Fruit fly (Drosophila melanogaster): ENCODE data around the gene Boh2.
A peak's percentile ranks its signal among the peaks of the same experiment; 100 is the strongest.

The Boh2 gene

DNA sequence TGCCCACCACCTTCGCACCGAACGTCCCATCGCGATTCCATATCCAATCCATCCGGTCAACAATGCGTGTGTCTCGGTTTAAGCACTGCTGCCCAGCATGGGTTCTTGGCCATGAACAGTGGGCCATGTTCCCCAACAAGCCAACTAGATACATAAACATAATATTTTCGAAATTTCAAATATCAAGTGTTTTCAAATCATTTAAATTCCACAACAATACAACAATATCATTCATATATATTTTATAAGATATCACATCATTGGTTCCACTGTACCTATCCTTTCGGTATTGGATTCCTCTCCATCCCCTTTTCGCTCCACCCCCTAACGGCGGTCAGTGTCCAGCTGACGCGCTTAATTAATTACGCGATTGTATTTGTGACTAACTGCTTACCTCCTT lies 43.2 kb downstream of the Boh2 start (continued):
- TF ChIP-seq Meics (GFP tag; optimal IDR thresholded peaks at IDR 0.05) (no peak), CG14965 (GFP tag; optimal IDR thresholded peaks at IDR 0.05; ENCODE audit: borderline replicate concordance) (no peak), CG4854 (GFP tag; optimal IDR thresholded peaks at IDR 0.05) (no peak), CG13287 (GFP tag; IDR thresholded peaks at IDR 0.05; ENCODE audit: partially characterized antibody) (no peak), unc-4 (GFP tag; IDR thresholded peaks at IDR 0.05; ENCODE audit: partially characterized antibody) (no peak), nerfin-1 (tag; optimal IDR thresholded peaks at IDR 0.05) (no peak), z (GFP tag; IDR thresholded peaks at IDR 0.05) (0 out of 3 replicates have a peak, but pooled peaks have one; percentile 36), MESR4 (GFP tag; optimal IDR thresholded peaks at IDR 0.05) (no peak), CG16813 (GFP tag; IDR thresholded peaks at IDR 0.05; ENCODE audit: partially characterized antibody) (no peak), CG1233 (GFP tag; optimal IDR thresholded peaks at IDR 0.05) (no peak), scrt (GFP tag; optimal IDR thresholded peaks at IDR 0.05) (no peak), ken (GFP tag; IDR thresholded peaks at IDR 0.05) (no peak), CG14014 (GFP tag; IDR thresholded peaks at IDR 0.05) (no peak), Myb (GFP tag; optimal IDR thresholded peaks at IDR 0.05) (no peak), prd (optimal IDR thresholded peaks at IDR 0.05) (no peak), prd (GFP tag; IDR thresholded peaks at IDR 0.05) (peak; percentile 63), onecut (GFP tag; IDR thresholded peaks at IDR 0.05) (peak; percentile 12; the same call in 1 of the 2 replicates), CG1602 (GFP tag; optimal IDR thresholded peaks at IDR 0.05) (no peak), dimm (GFP tag; IDR thresholded peaks at IDR 0.05) (no peak), CG9932 (GFP tag; IDR thresholded peaks at IDR 0.05) (no peak), ap (GFP tag; IDR thresholded peaks at IDR 0.05) (no peak), corto (GFP tag; optimal IDR thresholded peaks at IDR 0.05) (peak; percentile 61), CG15073 (GFP tag; optimal IDR thresholded peaks at IDR 0.05) (no peak), dm (GFP tag; optimal IDR thresholded peaks at IDR 0.05) (no peak), Dp (GFP tag; optimal IDR thresholded peaks at IDR 0.05) (no peak), CG18764 (GFP tag; optimal IDR thresholded peaks at IDR 0.05) (no peak), CG8089 (GFP tag; optimal IDR thresholded peaks at IDR 0.05) (no peak), Eip74EF (GFP tag; optimal IDR thresholded peaks at IDR 0.05) (no peak), kah (GFP tag; optimal IDR thresholded peaks at IDR 0.05) (no peak), bowl (GFP tag; IDR thresholded peaks at IDR 0.05) (no peak), HLH4C (GFP tag; IDR thresholded peaks at IDR 0.05; ENCODE audit: partially characterized antibody) (no peak), grau (tag; optimal IDR thresholded peaks at IDR 0.05) (peak; percentile 23), Scr (GFP tag; IDR thresholded peaks at IDR 0.05; ENCODE audit: partially characterized antibody) (no peak), Doc3 (GFP tag; IDR thresholded peaks at IDR 0.05; ENCODE audit: partially characterized antibody) (no peak), Fer3 (tag; optimal IDR thresholded peaks at IDR 0.05) (no peak), CG1024 (GFP tag; IDR thresholded peaks at IDR 0.05) (no peak), sens-2 (GFP tag; IDR thresholded peaks at IDR 0.05) (no peak), ac (GFP tag; optimal IDR thresholded peaks at IDR 0.05) (no peak), CG17612 (GFP tag; IDR thresholded peaks at IDR 0.05) (no peak), CG8359 (GFP tag; optimal IDR thresholded peaks at IDR 0.05; ENCODE audit: borderline replicate concordance) (no peak), trem (tag; optimal IDR thresholded peaks at IDR 0.05) (no peak), Sry-β (GFP tag; optimal IDR thresholded peaks at IDR 0.05) (no peak), CG14667 (GFP tag; IDR thresholded peaks at IDR 0.05) (0 out of 2 replicates have a peak, but pooled peaks have one; percentile 19), CG14710 (tag; optimal IDR thresholded peaks at IDR 0.05) (no peak), ash1 (GFP tag; optimal IDR thresholded peaks at IDR 0.05) (no peak), Spps (tag; optimal IDR thresholded peaks at IDR 0.05) (no peak), CG2889 (GFP tag; IDR thresholded peaks at IDR 0.05) (no peak), CG3847 (GFP tag; IDR thresholded peaks at IDR 0.05) (no peak), oc (tag; optimal IDR thresholded peaks at IDR 0.05) (no peak), Dek (tag; optimal IDR thresholded peaks at IDR 0.05) (no peak), CG30020 (tag; optimal IDR thresholded peaks at IDR 0.05) (no peak)

Data from whole organism, embryonic.